Worm (Caenorhabditis elegans) whole organism, young adult: Measurements from ENCODE around the gene F59B8.1.

Experiments
- F10E7.11 ChIP-seq: sonication (generic microtip); optimal IDR thresholded peaks from 2 replicates; lab custom pipeline; 2017; ENCODE audit warnings: mild to moderate bottlenecking, missing genetic modification characterization, moderate library complexity, missing compliant biosample characterization
- F22D6.2 ChIP-seq: sonication (generic microtip); optimal IDR thresholded peaks from 2 replicates; lab custom pipeline; 2016; ENCODE audit warnings: mild to moderate bottlenecking, missing genetic modification characterization, missing compliant biosample characterization
- F37B4.10 ChIP-seq: fragments of 200-800 bp; sonication (Bioruptor generic); IDR thresholded peaks from 2 replicates; pipeline ENCODE4 v1.3.6; 2022; ENCODE audit warnings: missing genetic modification characterization, missing compliant biosample characterization
- F39B2.1 ChIP-seq: fragments of 200-800 bp; sonication (Bioruptor generic); IDR thresholded peaks from 2 replicates; pipeline ENCODE4 v1.3.6; 2022; ENCODE audit warnings: missing genetic modification reagents, missing genetic modification characterization, missing compliant biosample characterization
- F57A8.1 ChIP-seq: fragments of 200-800 bp; sonication (Bioruptor generic); optimal IDR thresholded peaks from 2 replicates; lab custom pipeline; 2018; ENCODE audit warnings: mild to moderate bottlenecking, missing genetic modification characterization, moderate library complexity, missing compliant biosample characterization
- F57C9.4 ChIP-seq: sonication (generic microtip); optimal IDR thresholded peaks from 2 replicates; lab custom pipeline; 2017; ENCODE audit warnings: mild to moderate bottlenecking, missing genetic modification characterization, missing compliant biosample characterization
- T26A5.8 ChIP-seq: sonication (generic microtip); optimal IDR thresholded peaks from 2 replicates; lab custom pipeline; 2016; ENCODE audit warnings: missing genetic modification characterization, missing compliant biosample characterization
- Y53F4B.3 ChIP-seq: fragments of 200-800 bp; sonication (Bioruptor generic); IDR thresholded peaks from 2 replicates; pipeline ENCODE4 v1.3.6; 2022; ENCODE audit warnings: missing genetic modification reagents, missing genetic modification characterization, missing compliant biosample characterization
- Y67H2A.10 ChIP-seq: fragments of 200-800 bp; sonication (Bioruptor generic); conservative IDR thresholded peaks from 2 replicates; pipeline ENCODE4 v1.3.6; 2022; ENCODE audit warnings: missing genetic modification reagents, missing genetic modification characterization, missing compliant biosample characterization
- Y79H2A.3 ChIP-seq: fragments of 200-800 bp; sonication (Bioruptor generic); conservative IDR thresholded peaks from 2 replicates; pipeline ENCODE4 v1.3.6; 2022; ENCODE audit warnings: missing genetic modification reagents, missing genetic modification characterization, missing compliant biosample characterization
- attf-6 ChIP-seq: fragments of 200-800 bp; sonication (Bioruptor generic); IDR thresholded peaks from 2 replicates; pipeline ENCODE4 v1.3.6; 2022; ENCODE audit warnings: missing genetic modification reagents, missing genetic modification characterization, missing compliant biosample characterization
- cebp-1 ChIP-seq, 2 experiments: fragments of 200-800 bp in 1 of 2; sonication (Bioruptor generic) in 1 of 2; sonication (generic microtip) in 1 of 2; IDR thresholded peaks in 1 of 2; optimal IDR thresholded peaks in 1 of 2; 2 replicates each; pipeline versions ENCODE4 v1.3.6 to Lab custom; 2017 to 2022; ENCODE audit warnings: missing compliant biosample characterization in 2 of 2, missing genetic modification characterization in 2 of 2, mild to moderate bottlenecking in 1 of 2, missing genetic modification reagents in 1 of 2, moderate library complexity in 1 of 2
- ceh-58 ChIP-seq: fragments of 200-800 bp; sonication (Bioruptor generic); IDR thresholded peaks from 2 replicates; pipeline ENCODE4 v1.3.6; 2022; ENCODE audit warnings: missing genetic modification characterization, missing compliant biosample characterization
- ceh-79 ChIP-seq: sonication (generic microtip); optimal IDR thresholded peaks from 2 replicates; lab custom pipeline; 2017; ENCODE audit warnings: mild to moderate bottlenecking, missing genetic modification characterization, missing compliant biosample characterization
- chd-7 ChIP-seq: sonication (generic microtip); optimal IDR thresholded peaks from 2 replicates; lab custom pipeline; 2016; ENCODE audit warnings: mild to moderate bottlenecking, missing genetic modification characterization, moderate library complexity, missing compliant biosample characterization
- egrh-3 ChIP-seq: fragments of 200-800 bp; sonication (Bioruptor generic); IDR thresholded peaks from 2 replicates; pipeline ENCODE4 v1.3.6; 2022; ENCODE audit warnings: missing genetic modification reagents, missing genetic modification characterization, missing compliant biosample characterization
- ekl-4 ChIP-seq: fragments of 200-800 bp; sonication (Bioruptor generic); IDR thresholded peaks from 2 replicates; pipeline ENCODE4 v1.3.6; 2022; ENCODE audit warnings: missing genetic modification reagents, missing genetic modification characterization, missing compliant biosample characterization
- him-1 ChIP-seq: sonication (generic microtip); optimal IDR thresholded peaks from 2 replicates; lab custom pipeline; 2016; ENCODE audit warnings: missing genotype, missing genetic modification reagents, missing genetic modification characterization, missing compliant biosample characterization
- lag-1 ChIP-seq: fragments of 200-800 bp; sonication (Bioruptor generic); IDR thresholded peaks from 2 replicates; pipeline ENCODE4 v1.3.6; 2022; ENCODE audit warnings: missing genetic modification reagents, missing genetic modification characterization, missing compliant biosample characterization
- lin-40 ChIP-seq: sonication (generic microtip); optimal IDR thresholded peaks from 2 replicates; lab custom pipeline; 2016; ENCODE audit warnings: missing genetic modification characterization, mild to moderate bottlenecking, missing compliant biosample characterization, missing genotype, missing genetic modification reagents
- lir-1 ChIP-seq: fragments of 200-800 bp; sonication (Bioruptor generic); conservative IDR thresholded peaks from 2 replicates; pipeline ENCODE4 v1.3.6; 2022; ENCODE audit warnings: missing genetic modification reagents, missing genetic modification characterization, missing compliant biosample characterization
- madf-3 ChIP-seq: fragments of 200-800 bp; sonication (Bioruptor generic); IDR thresholded peaks from 2 replicates; pipeline ENCODE4 v1.3.6; 2022; ENCODE audit warnings: missing genetic modification reagents, missing genetic modification characterization, missing compliant biosample characterization
- madf-8 ChIP-seq: fragments of 200-800 bp; sonication (Bioruptor generic); conservative IDR thresholded peaks from 2 replicates; pipeline ENCODE4 v1.3.6; 2022; ENCODE audit warnings: missing genetic modification reagents, missing genetic modification characterization, missing compliant biosample characterization
- mcd-1 ChIP-seq: fragments of 200-800 bp; sonication (Bioruptor generic); IDR thresholded peaks from 2 replicates; pipeline ENCODE4 v1.3.6; 2022; ENCODE audit warnings: missing genetic modification reagents, missing genetic modification characterization, missing compliant biosample characterization
- mes-4 ChIP-seq: sonication (generic microtip); optimal IDR thresholded peaks from 2 replicates; lab custom pipeline; 2016; ENCODE audit warnings: missing genotype, missing genetic modification characterization, missing compliant biosample characterization
- mxl-1 ChIP-seq: sonication (generic microtip); optimal IDR thresholded peaks from 2 replicates; lab custom pipeline; 2016; ENCODE audit warnings: missing genetic modification characterization, missing compliant biosample characterization
- nhr-27 ChIP-seq: fragments of 200-800 bp; sonication (Bioruptor generic); optimal IDR thresholded peaks from 2 replicates; lab custom pipeline; 2018; ENCODE audit warnings: mild to moderate bottlenecking, missing genetic modification characterization, moderate library complexity, missing compliant biosample characterization
- pha-4 ChIP-seq: fragments of 150-350 bp; sonication (generic microtip); optimal IDR thresholded peaks from 2 replicates; lab custom pipeline; 2014; ENCODE audit warnings: missing biosample characterization, missing genetic modification reagents, missing genetic modification characterization
- rec-8 ChIP-seq, 2 experiments: sonication (generic microtip); optimal IDR thresholded peaks; 2 replicates each; lab custom pipeline; 2016; ENCODE audit warnings: mild to moderate bottlenecking in 2 of 2, missing genetic modification characterization in 2 of 2, missing genetic modification reagents in 2 of 2, missing genotype in 2 of 2, missing biosample characterization in 1 of 2, missing compliant biosample characterization in 1 of 2, moderate library complexity in 1 of 2
- rpc-1 ChIP-seq, 2 experiments: fragments of 150-350 bp in 1 of 2; sonication (generic microtip) in 1 of 2; optimal IDR thresholded peaks; 2 replicates each; lab custom pipeline; 2014 to 2018; ENCODE audit warnings: missing biosample characterization in 1 of 2, missing genetic modification characterization in 1 of 2, missing genetic modification reagents in 1 of 2, missing genotype in 1 of 2
- sdz-38 ChIP-seq: sonication (generic microtip); optimal IDR thresholded peaks from 2 replicates; lab custom pipeline; 2016; ENCODE audit warnings: missing genotype, missing genetic modification characterization, missing compliant biosample characterization
- snpc-3.4 ChIP-seq: sonication (generic microtip); optimal IDR thresholded peaks from 2 replicates; lab custom pipeline; 2017; ENCODE audit warnings: missing genetic modification characterization, mild to moderate bottlenecking, missing compliant biosample characterization, antibody characterized with exemption, moderate library complexity, missing genotype, missing genetic modification reagents
- snpc-4 ChIP-seq, 5 experiments: fragments of 150-350 bp in 1 of 5; sonication (generic microtip) in 4 of 5; optimal IDR thresholded peaks; 2 replicates each; lab custom pipeline; 2014 to 2018; ENCODE audit warnings: missing genetic modification characterization in 5 of 5, missing biosample characterization in 3 of 5, antibody characterized with exemption in 2 of 5, mild to moderate bottlenecking in 2 of 5, missing compliant biosample characterization in 2 of 5, missing genotype in 2 of 5, moderate library complexity in 2 of 5, missing genetic modification reagents in 1 of 5
- somi-1 ChIP-seq: fragments of 200-800 bp; sonication (Bioruptor generic); optimal IDR thresholded peaks from 2 replicates; lab custom pipeline; 2018; ENCODE audit warnings: mild to moderate bottlenecking, missing genetic modification characterization, missing compliant biosample characterization
- sptf-2 ChIP-seq: fragments of 200-800 bp; sonication (Bioruptor generic); optimal IDR thresholded peaks from 2 replicates; lab custom pipeline; 2018; ENCODE audit warnings: mild to moderate bottlenecking, missing genetic modification characterization, missing compliant biosample characterization
- tbp1 ChIP-seq: fragments of 200-800 bp; sonication (Bioruptor generic); optimal IDR thresholded peaks from 2 replicates; lab custom pipeline; 2018; ENCODE audit warnings: mild to moderate bottlenecking, missing genetic modification characterization, missing compliant biosample characterization
- ztf-18 ChIP-seq: sonication (generic microtip); optimal IDR thresholded peaks from 2 replicates; lab custom pipeline; 2016; ENCODE audit warnings: missing genotype, mild to moderate bottlenecking, missing genetic modification characterization, missing compliant biosample characterization
- ztf-22 ChIP-seq: fragments of 200-800 bp; sonication (Bioruptor generic); optimal IDR thresholded peaks from 2 replicates; lab custom pipeline; 2018; ENCODE audit warnings: mild to moderate bottlenecking, missing genetic modification characterization, moderate library complexity, missing compliant biosample characterization
- ztf-3 ChIP-seq: fragments of 200-800 bp; sonication (Bioruptor generic); optimal IDR thresholded peaks from 2 replicates; lab custom pipeline; 2018; ENCODE audit warnings: mild to moderate bottlenecking, missing genetic modification characterization, missing compliant biosample characterization

F59B8.1 gene

ce11 chrIV:9444417-9445026, 16.5 kb downstream of the F59B8.1 start (continued):
- TF ChIP-seq F39B2.1 (GFP tag; lab: Robert Waterston, UW) (no peak), rec-8 (tag; optimal IDR thresholded peaks at IDR 0.05; lab: Kevin White, UChicago) (no peak), sdz-38 (tag; lab: Kevin White, UChicago) (no peak), F37B4.10 (GFP tag; lab: Robert Waterston, UW) (no peak), snpc-3.4 (tag; lab: Kevin White, UChicago) (peak; percentile 95), F57A8.1 (peak; percentile 13), T26A5.8 (no peak), lag-1 (GFP tag; lab: Robert Waterston, UW) (no peak), mes-4 (no peak), ceh-79 (tag; lab: Kevin White, UChicago) (no peak), cebp-1 (GFP tag; IDR thresholded peaks at IDR 0.05; lab: Robert Waterston, UW) (no peak), cebp-1 (tag; optimal IDR thresholded peaks at IDR 0.05; lab: Kevin White, UChicago) (peak; percentile 85), snpc-4 (GFP tag; optimal IDR thresholded peaks at IDR 0.05; lab: Kevin White, UChicago) (peak; percentile 98), snpc-4 (tag; optimal IDR thresholded peaks at IDR 0.05; lab: Kevin White, UChicago) (peak; percentile 99), Y79H2A.3 (GFP tag; lab: Robert Waterston, UW) (peak; percentile 37; the same call in 1 of the 2 replicates), ceh-58 (GFP tag; lab: Robert Waterston, UW) (0 out of 2 replicates have a peak, but pooled peaks have one; percentile 14), mcd-1 (GFP tag; lab: Robert Waterston, UW) (peak; percentile 90), F22D6.2 (tag; lab: Kevin White, UChicago) (peak; percentile 43), ztf-22 (no peak), tbp1 (GFP tag; lab: Kevin White, UChicago) (peak; percentile 81), madf-8 (GFP tag; lab: Robert Waterston, UW) (peak; percentile 49), attf-6 (GFP tag; lab: Robert Waterston, UW) (peak; percentile 91), nhr-27 (tag; lab: Kevin White, UChicago) (no peak), F10E7.11 (tag; lab: Kevin White, UChicago) (no peak), F57C9.4 (tag; lab: Kevin White, UChicago) (no peak), sptf-2 (GFP tag; lab: Kevin White, UChicago) (peak; percentile 61), pha-4 (tag; lab: Kevin White, UChicago) (no peak), madf-3 (GFP tag; lab: Robert Waterston, UW) (0 out of 2 replicates have a peak, but pooled peaks have one; percentile 11), ekl-4 (GFP tag; lab: Robert Waterston, UW) (peak; percentile 91), Y67H2A.10 (GFP tag; lab: Robert Waterston, UW) (peak; percentile 77; the same call in 1 of the 2 replicates), chd-7 (tag; lab: Kevin White, UChicago) (peak; percentile 62), lin-40 (tag; lab: Kevin White, UChicago) (peak; percentile 93), ztf-3 (GFP tag; lab: Kevin White, UChicago) (peak; percentile 80), him-1 (tag; lab: Kevin White, UChicago) (peak; percentile 81), ztf-18 (peak; percentile 69), lir-1 (GFP tag; lab: Robert Waterston, UW) (peak; percentile 76), somi-1 (GFP tag; lab: Kevin White, UChicago) (peak; percentile 61), mxl-1 (tag; lab: Kevin White, UChicago) (no peak), Y53F4B.3 (GFP tag; lab: Robert Waterston, UW) (peak; percentile 74; the same call in 1 of the 2 replicates), egrh-3 (GFP tag; lab: Robert Waterston, UW) (peak; percentile 78), rpc-1 (optimal IDR thresholded peaks at IDR 0.05; lab: Kevin White, UChicago) (no peak), rpc-1 (tag; optimal IDR thresholded peaks at IDR 0.05; lab: Kevin White, UChicago) (peak; percentile 22)
